Fruit fly (Drosophila melanogaster) whole organism, adult: ENCODE data around the gene CG1774.

Source experiments
- CG33017 ChIP-seq: fragments of 200-800 bp; sonication (Bioruptor generic); optimal IDR thresholded peaks from 2 replicates; lab custom pipeline; 2018; ENCODE audit warnings: missing biosample characterization, mild to moderate bottlenecking, missing genetic modification characterization, moderate library complexity
- cic ChIP-seq: fragments of 200-800 bp; sonication (Bioruptor generic); optimal IDR thresholded peaks from 2 replicates; lab custom pipeline; 2017; ENCODE audit warnings: missing biosample characterization, mild to moderate bottlenecking, missing genetic modification characterization, moderate library complexity
- toe ChIP-seq: fragments of 200-800 bp; sonication (Bioruptor generic); optimal IDR thresholded peaks from 2 replicates; lab custom pipeline; 2016; ENCODE audit warnings: missing biosample characterization, missing genetic modification characterization

- no peak for TF ChIP-seq toe (GFP tag; lab: Kevin White, UChicago)
- TF ChIP-seq CG33017 (tag; lab: Kevin White, UChicago), result no peak
- no peak for TF ChIP-seq cic (GFP tag; lab: Kevin White, UChicago)
Measured at dm6 chr3R:31604409-31605116, 12.0 kb downstream of the CG1774 start.
